Fruit fly (Drosophila melanogaster) whole organism, embryonic: ENCODE measurements around the gene yellow-e2.

Source experiments
- Adf1 ChIP-seq: fragments of 200-800 bp; sonication (Bioruptor generic); IDR thresholded peaks from 2 replicates; pipeline ENCODE4 v1.3.6; 2022; ENCODE audit warnings: missing biosample characterization, missing genetic modification characterization
- C15 ChIP-seq: fragments of 200-800 bp; sonication (Bioruptor generic); IDR thresholded peaks from 3 replicates; pipeline ENCODE4 v1.3.6; 2022; ENCODE audit warnings: missing biosample characterization, missing genetic modification characterization
- CG10267 ChIP-seq: fragments of 200-800 bp; sonication (Bioruptor generic); optimal IDR thresholded peaks from 2 replicates; lab custom pipeline; 2018; ENCODE audit warnings: missing biosample characterization, mild to moderate bottlenecking, missing genetic modification characterization, moderate library complexity
- CG10565 ChIP-seq: fragments of 200-800 bp; sonication (Bioruptor generic); optimal IDR thresholded peaks from 3 replicates; lab custom pipeline; 2016; ENCODE audit warnings: missing biosample characterization, mild to moderate bottlenecking, missing genetic modification characterization
- CG10979 ChIP-seq: fragments of 200-800 bp; sonication (Bioruptor generic); optimal IDR thresholded peaks from 2 replicates; lab custom pipeline; 2018; ENCODE audit warnings: missing biosample characterization, mild to moderate bottlenecking, missing genetic modification characterization, moderate library complexity
- CG11093 ChIP-seq: fragments of 200-800 bp; sonication (Bioruptor generic); IDR thresholded peaks from 3 replicates; pipeline ENCODE4 v1.3.6; 2022; ENCODE audit warnings: missing biosample characterization, missing genetic modification characterization
- CG11504 ChIP-seq: fragments of 200-800 bp; sonication (Bioruptor generic); optimal IDR thresholded peaks from 3 replicates; lab custom pipeline; 2019; ENCODE audit warnings: missing biosample characterization, mild to moderate bottlenecking, missing genetic modification characterization, moderate library complexity
- CG12104 ChIP-seq: fragments of 200-800 bp; sonication (Bioruptor generic); optimal IDR thresholded peaks from 3 replicates; lab custom pipeline; 2016; ENCODE audit warnings: missing biosample characterization, missing genetic modification characterization
- CG12236 ChIP-seq: fragments of 200-800 bp; sonication (Bioruptor generic); optimal IDR thresholded peaks from 2 replicates; lab custom pipeline; 2016; ENCODE audit warnings: missing biosample characterization, missing genetic modification characterization
- CG14710 ChIP-seq: fragments of 200-800 bp; sonication (Bioruptor generic); optimal IDR thresholded peaks from 3 replicates; lab custom pipeline; 2019; ENCODE audit warnings: missing biosample characterization, mild to moderate bottlenecking, missing genetic modification characterization, moderate library complexity
- CG14860 ChIP-seq: fragments of 200-800 bp; sonication (Bioruptor generic); IDR thresholded peaks from 3 replicates; pipeline ENCODE4 v1.3.6; 2022; ENCODE audit warnings: missing biosample characterization, missing genetic modification characterization; ENCODE audit not compliant: partially characterized antibody
- CG17802 ChIP-seq: fragments of 200-800 bp; sonication (Bioruptor generic); optimal IDR thresholded peaks from 2 replicates; lab custom pipeline; 2018; ENCODE audit warnings: missing biosample characterization, mild to moderate bottlenecking, missing genetic modification characterization, moderate library complexity
- CG1792 ChIP-seq: fragments of 200-800 bp; sonication (Bioruptor generic); optimal IDR thresholded peaks from 2 replicates; lab custom pipeline; 2016; ENCODE audit warnings: missing biosample characterization, missing genetic modification characterization
- CG2889 ChIP-seq: fragments of 200-800 bp; sonication (Bioruptor generic); IDR thresholded peaks from 3 replicates; pipeline ENCODE4 v1.3.6; 2022; ENCODE audit warnings: missing biosample characterization, missing genetic modification characterization
- CG3065 ChIP-seq: fragments of 200-800 bp; sonication (Bioruptor generic); optimal IDR thresholded peaks from 2 replicates; lab custom pipeline; 2016; ENCODE audit warnings: missing biosample characterization, missing genetic modification characterization
- CG34376 ChIP-seq: fragments of 200-800 bp; sonication (Bioruptor generic); optimal IDR thresholded peaks from 2 replicates; lab custom pipeline; 2018; ENCODE audit warnings: missing biosample characterization, mild to moderate bottlenecking, missing genetic modification characterization
- CG4404 ChIP-seq: fragments of 200-800 bp; sonication (Bioruptor generic); IDR thresholded peaks from 2 replicates; pipeline ENCODE4 v1.3.6; 2022; ENCODE audit warnings: missing biosample characterization, missing genetic modification characterization
- CG4854 ChIP-seq: fragments of 200-800 bp; sonication (Bioruptor generic); optimal IDR thresholded peaks from 2 replicates; lab custom pipeline; 2016; ENCODE audit warnings: missing biosample characterization, missing genetic modification characterization, inconsistent platforms
- CG5245 ChIP-seq: fragments of 200-800 bp; sonication (Bioruptor generic); optimal IDR thresholded peaks from 3 replicates; lab custom pipeline; 2016; ENCODE audit warnings: missing biosample characterization, missing genetic modification characterization
- CG7963 ChIP-seq: fragments of 200-800 bp; sonication (Bioruptor generic); IDR thresholded peaks from 3 replicates; pipeline ENCODE4 v1.3.6; 2022; ENCODE audit warnings: missing biosample characterization, missing genetic modification characterization; ENCODE audit not compliant: partially characterized antibody
- Dll ChIP-seq: fragments of 200-800 bp; sonication (Bioruptor generic); IDR thresholded peaks from 4 replicates; pipeline ENCODE4 v1.3.6; 2022; ENCODE audit warnings: missing biosample characterization, missing genetic modification characterization; ENCODE audit not compliant: partially characterized antibody
- Ets65A ChIP-seq: fragments of 200-800 bp; sonication (Bioruptor generic); peaks from one replicate; lab custom pipeline; 2016; ENCODE audit warnings: missing biosample characterization, missing genetic modification characterization
- H15 ChIP-seq: fragments of 200-800 bp; sonication (Bioruptor generic); IDR thresholded peaks from 3 replicates; pipeline ENCODE4 v1.3.6; 2022; ENCODE audit warnings: missing biosample characterization, missing genetic modification characterization
- HLHmδ ChIP-seq: fragments of 200-800 bp; sonication (Bioruptor generic); optimal IDR thresholded peaks from 2 replicates; lab custom pipeline; 2018; ENCODE audit warnings: missing biosample characterization, mild to moderate bottlenecking, missing genetic modification characterization, moderate library complexity
- HmgD ChIP-seq: fragments of 200-800 bp; sonication (Bioruptor generic); optimal IDR thresholded peaks from 3 replicates; lab custom pipeline; 2016; ENCODE audit warnings: missing biosample characterization, missing genetic modification characterization
- Meics ChIP-seq: fragments of 200-800 bp; sonication (Bioruptor generic); optimal IDR thresholded peaks from 2 replicates; lab custom pipeline; 2017; ENCODE audit warnings: missing biosample characterization, mild to moderate bottlenecking, missing genetic modification characterization
- Myb ChIP-seq: fragments of 200-800 bp; sonication (Bioruptor generic); optimal IDR thresholded peaks from 2 replicates; lab custom pipeline; 2016; ENCODE audit warnings: missing biosample characterization, missing genetic modification characterization
- NK7.1 ChIP-seq: fragments of 200-800 bp; sonication (Bioruptor generic); optimal IDR thresholded peaks from 3 replicates; lab custom pipeline; 2016; ENCODE audit warnings: missing biosample characterization, missing genetic modification characterization
- PHDP ChIP-seq: fragments of 200-800 bp; sonication (Bioruptor generic); optimal IDR thresholded peaks from 3 replicates; lab custom pipeline; 2018; ENCODE audit warnings: missing biosample characterization, mild to moderate bottlenecking, missing genetic modification characterization, moderate library complexity
- Rx ChIP-seq: fragments of 200-800 bp; sonication (Bioruptor generic); IDR thresholded peaks from 2 replicates; pipeline ENCODE4 v1.3.6; 2022; ENCODE audit warnings: missing biosample characterization, missing genetic modification characterization
- Scr ChIP-seq: fragments of 200-800 bp; sonication (Bioruptor generic); IDR thresholded peaks from 2 replicates; pipeline ENCODE4 v1.3.6; 2022; ENCODE audit warnings: missing biosample characterization, missing genetic modification characterization; ENCODE audit not compliant: partially characterized antibody
- Usf ChIP-seq: fragments of 200-800 bp; sonication (Bioruptor generic); optimal IDR thresholded peaks from 2 replicates; lab custom pipeline; 2017; ENCODE audit warnings: missing genotype, missing biosample characterization, missing genetic modification characterization
- ab ChIP-seq: fragments of 200-800 bp; sonication (Bioruptor generic); optimal IDR thresholded peaks from 2 replicates; lab custom pipeline; 2016; ENCODE audit warnings: missing biosample characterization, missing genetic modification characterization
- bowl ChIP-seq: fragments of 200-800 bp; sonication (Bioruptor generic); IDR thresholded peaks from 2 replicates; pipeline ENCODE4 v1.3.6; 2022; ENCODE audit warnings: missing biosample characterization, missing genetic modification characterization
- br ChIP-seq: fragments of >200 bp; optimal IDR thresholded peaks from 2 replicates; lab custom pipeline; 2017
- chif ChIP-seq, 2 experiments: fragments of 200-800 bp; sonication (Bioruptor generic); optimal IDR thresholded peaks; 3 replicates each; lab custom pipeline; 2016; ENCODE audit warnings: missing biosample characterization in 2 of 2, missing genetic modification characterization in 2 of 2
- chn ChIP-seq: fragments of 200-800 bp; sonication (Bioruptor generic); optimal IDR thresholded peaks from 2 replicates; lab custom pipeline; 2016; ENCODE audit warnings: missing biosample characterization, missing genetic modification characterization
- fd96Cb ChIP-seq: fragments of 200-800 bp; sonication (Bioruptor generic); optimal IDR thresholded peaks from 2 replicates; lab custom pipeline; 2018; ENCODE audit warnings: missing biosample characterization, mild to moderate bottlenecking, missing genetic modification characterization, moderate library complexity
- gfzf ChIP-seq: fragments of 200-800 bp; sonication (Bioruptor generic); optimal IDR thresholded peaks from 2 replicates; lab custom pipeline; 2016; ENCODE audit warnings: missing biosample characterization, mild to moderate bottlenecking, missing genetic modification characterization, moderate library complexity
- grn ChIP-seq: fragments of 200-800 bp; sonication (Bioruptor generic); optimal IDR thresholded peaks from 3 replicates; lab custom pipeline; 2017; ENCODE audit warnings: missing biosample characterization, missing genetic modification characterization
- insv ChIP-seq, 2 experiments: fragments of 200-800 bp; sonication (Bioruptor generic); optimal IDR thresholded peaks; 3 replicates each; lab custom pipeline; 2016 to 2018; ENCODE audit warnings: missing biosample characterization in 2 of 2, missing genetic modification characterization in 2 of 2
- lola ChIP-seq, 3 experiments: fragments of >200 bp in 2 of 3; fragments of 200-800 bp in 1 of 3; sonication (Bioruptor generic) in 1 of 3; optimal IDR thresholded peaks; 2 replicates each; lab custom pipeline; 2017 to 2019; ENCODE audit warnings: missing biosample characterization in 3 of 3, missing genetic modification characterization in 3 of 3, mild to moderate bottlenecking in 1 of 3, moderate library complexity in 1 of 3
- sima ChIP-seq: fragments of 200-800 bp; sonication (Bioruptor generic); optimal IDR thresholded peaks from 2 replicates; lab custom pipeline; 2016; ENCODE audit warnings: missing biosample characterization, missing genetic modification characterization
- slp2 ChIP-seq: fragments of 200-800 bp; sonication (Bioruptor generic); optimal IDR thresholded peaks from 2 replicates; lab custom pipeline; 2016; ENCODE audit warnings: missing biosample characterization, missing genetic modification characterization
- sob ChIP-seq: fragments of 200-800 bp; sonication (Bioruptor generic); IDR thresholded peaks from 2 replicates; pipeline ENCODE4 v1.3.6; 2022; ENCODE audit warnings: missing biosample characterization, missing genetic modification characterization
- ssp ChIP-seq: fragments of 200-800 bp; sonication (Bioruptor generic); IDR thresholded peaks from 2 replicates; pipeline ENCODE4 v1.3.6; 2022; ENCODE audit warnings: missing biosample characterization, missing genetic modification characterization
- vnd ChIP-seq: fragments of 200-800 bp; sonication (Bioruptor generic); IDR thresholded peaks from 3 replicates; pipeline ENCODE4 v1.3.6; 2022; ENCODE audit warnings: missing biosample characterization, missing genetic modification characterization; ENCODE audit not compliant: partially characterized antibody
- wek ChIP-seq: fragments of 200-800 bp; sonication (Bioruptor generic); optimal IDR thresholded peaks from 3 replicates; lab custom pipeline; 2018; ENCODE audit warnings: missing biosample characterization, mild to moderate bottlenecking, missing genetic modification characterization, moderate library complexity

The yellow-e2 gene

dm6 chr3R:13452851-13453255 is 46.1 kb upstream of the yellow-e2 start (continued):
- TF ChIP-seq ssp (peak; percentile 36; the same call in 1 of the 2 replicates), CG2889 (GFP tag; lab: Robert Waterston, UW) (peak; percentile 59; the same call in 1 of the 3 replicates), grn (no peak), CG10267 (peak; percentile 79), CG11504 (tag; lab: Kevin White, UChicago) (peak; percentile 90), br (no peak), CG34376 (GFP tag; lab: Kevin White, UChicago) (peak; percentile 38), Scr (GFP tag; lab: Robert Waterston, UW) (no peak), wek (GFP tag; lab: Kevin White, UChicago) (no peak), Usf (GFP tag; lab: Kevin White, UChicago) (peak; percentile 67), bowl (GFP tag; lab: Robert Waterston, UW) (no peak), insv (GFP tag; optimal IDR thresholded peaks at IDR 0.05; lab: Kevin White, UChicago) (no peak), sob (GFP tag; lab: Robert Waterston, UW) (peak; percentile 48; the same call in 1 of the 2 replicates), Meics (peak; percentile 86), CG17802 (tag; lab: Kevin White, UChicago) (peak; percentile 14), CG4854 (GFP tag; lab: Kevin White, UChicago) (peak; percentile 64), CG7963 (no peak), CG10565 (GFP tag; lab: Kevin White, UChicago) (no peak), CG12236 (GFP tag; lab: Kevin White, UChicago) (peak; percentile 42), C15 (GFP tag; lab: Robert Waterston, UW) (0 out of 3 replicates have a peak, but pooled peaks have one; percentile 36), CG12104 (GFP tag; lab: Kevin White, UChicago) (peak; percentile 85), CG4404 (GFP tag; lab: Robert Waterston, UW) (no peak), PHDP (peak; percentile 83), vnd (GFP tag; lab: Robert Waterston, UW) (no peak), CG14710 (tag; lab: Kevin White, UChicago) (peak; percentile 76), CG10979 (peak; percentile 86), CG11093 (GFP tag; lab: Robert Waterston, UW) (peak; percentile 58; the same call in 1 of the 3 replicates), HmgD (GFP tag; lab: Kevin White, UChicago) (no peak), gfzf (GFP tag; lab: Kevin White, UChicago) (no peak), CG14860 (GFP tag; lab: Robert Waterston, UW) (no peak), Rx (peak; percentile 44; the same call in 1 of the 2 replicates), H15 (0 out of 3 replicates have a peak, but pooled peaks have one; percentile 5), Myb (peak; percentile 24), slp2 (GFP tag; lab: Kevin White, UChicago) (peak; percentile 71), lola (GFP tag; optimal IDR thresholded peaks at IDR 0.05; lab: Kevin White, UChicago) (peak in 1 of 3 experiments; percentile 86), CG5245 (GFP tag; lab: Kevin White, UChicago) (peak; percentile 54), CG3065 (GFP tag; lab: Kevin White, UChicago) (peak; percentile 15), ab (GFP tag; lab: Kevin White, UChicago) (no peak), chif (GFP tag; optimal IDR thresholded peaks at IDR 0.05; lab: Kevin White, UChicago) (peak; percentile 57 to 69), chn (GFP tag; lab: Kevin White, UChicago) (peak; percentile 43), CG1792 (GFP tag; lab: Kevin White, UChicago) (no peak), NK7.1 (peak; percentile 35), Ets65A (GFP tag; lab: Kevin White, UChicago) (peak; percentile 86), Dll (GFP tag; lab: Robert Waterston, UW) (no peak), sima (peak; percentile 14), fd96Cb (tag; lab: Kevin White, UChicago) (peak; percentile 84), Adf1 (peak; percentile 14; the same call in 1 of the 2 replicates), HLHmδ (GFP tag; lab: Kevin White, UChicago) (no peak)
